Fruit fly (Drosophila melanogaster): ENCODE results near the gene CG17325.

The CG17325 gene

DNA sequence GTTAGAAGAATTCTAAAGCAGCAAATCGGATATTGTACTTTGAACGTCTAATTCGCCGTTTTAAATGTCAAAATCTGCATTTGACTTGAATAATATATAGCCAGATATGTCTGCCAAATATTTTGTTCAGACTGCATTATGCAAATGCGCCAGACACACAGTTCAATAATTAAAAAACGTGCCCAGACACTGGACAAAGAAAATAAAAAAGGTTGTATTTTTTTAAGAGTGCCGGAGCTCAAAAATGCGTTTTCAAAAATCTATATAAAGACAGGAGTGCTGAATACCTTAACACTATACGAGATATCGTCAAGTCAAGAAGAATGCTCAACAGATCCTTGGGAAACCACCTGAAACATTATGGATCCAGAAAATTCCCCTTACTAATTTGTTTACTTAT lies at the start of gene CG17325, which contains the start of gene CG42305:
Gene CG17325, plus strand, starts transcription at position 301 of the 400 bp plus-strand sequence.
Gene CG42305, plus strand, starts transcription at position 301 of the 400 bp plus-strand sequence.
- TF ChIP-seq GATAd (GFP tag; optimal IDR thresholded peaks at IDR 0.05) (no peak), h (GFP tag; optimal IDR thresholded peaks at IDR 0.05) (no peak), lola (GFP tag; optimal IDR thresholded peaks at IDR 0.05) (no peak), ey (GFP tag; optimal IDR thresholded peaks at IDR 0.05) (no peak), woc (GFP tag; optimal IDR thresholded peaks at IDR 0.05) (no peak), brk (GFP tag; optimal IDR thresholded peaks at IDR 0.05) (no peak), foxo (GFP tag; optimal IDR thresholded peaks at IDR 0.05) (no peak), tai (GFP tag; optimal IDR thresholded peaks at IDR 0.05) (no peak), Dfd (GFP tag; optimal IDR thresholded peaks at IDR 0.05) (no peak)

DNA sequence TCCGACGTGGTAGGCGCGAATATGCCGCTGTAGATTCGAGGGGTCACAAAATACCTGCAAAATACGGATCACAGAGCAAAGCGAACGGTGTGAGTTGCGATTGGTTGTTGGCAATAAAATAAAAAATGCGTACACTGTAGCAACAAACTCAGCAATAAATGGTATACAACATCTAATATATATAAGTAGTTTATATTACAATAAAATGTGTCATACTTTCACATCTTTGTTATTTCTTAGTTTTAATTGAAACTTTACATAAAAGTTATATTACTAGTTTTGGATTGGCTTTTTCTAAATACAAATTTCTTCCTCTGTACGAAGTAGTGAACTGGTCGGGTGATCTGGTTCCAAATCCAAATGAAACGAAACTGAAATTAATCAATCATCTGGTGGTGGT lies 46.7 kb upstream of the CG17325 start:
- TF ChIP-seq dl (GFP tag; optimal IDR thresholded peaks at IDR 0.05; ENCODE audit: insufficient read depth in 1 of 2, partially characterized antibody in 2 of 2): no peak
- TF ChIP-seq pan (optimal IDR thresholded peaks at IDR 0.05): no peak
- TF ChIP-seq foxo (GFP tag; optimal IDR thresholded peaks at IDR 0.05): no peak
- TF ChIP-seq Vsx2 (GFP tag; optimal IDR thresholded peaks at IDR 0.05; ENCODE audit: partially characterized antibody): no peak
- no peak for TF ChIP-seq ey (GFP tag; optimal IDR thresholded peaks at IDR 0.05)
- no peak for TF ChIP-seq dsf (GFP tag; optimal IDR thresholded peaks at IDR 0.05; ENCODE audit: borderline replicate concordance)
- TF ChIP-seq brk (GFP tag; optimal IDR thresholded peaks at IDR 0.05): no peak
- TF ChIP-seq Hr83 (GFP tag; optimal IDR thresholded peaks at IDR 0.05; ENCODE audit: poor library complexity, severe bottlenecking): no peak
- TF ChIP-seq jim (GFP tag; optimal IDR thresholded peaks at IDR 0.05): no peak
- no peak for TF ChIP-seq Dif (GFP tag; optimal IDR thresholded peaks at IDR 0.05; ENCODE audit: partially characterized antibody)
- TF ChIP-seq sage (GFP tag; optimal IDR thresholded peaks at IDR 0.05): no peak
- no peak for TF ChIP-seq Jra (GFP tag; optimal IDR thresholded peaks at IDR 0.05)
- TF ChIP-seq Dfd (GFP tag; optimal IDR thresholded peaks at IDR 0.05): no peak
- no peak for TF ChIP-seq HLH106 (tag; optimal IDR thresholded peaks at IDR 0.05)
- no peak for TF ChIP-seq dmrt93B (GFP tag; optimal IDR thresholded peaks at IDR 0.05)
- TF ChIP-seq GATAd (GFP tag; optimal IDR thresholded peaks at IDR 0.05): no peak
- no peak for TF ChIP-seq Abd-B (GFP tag; optimal IDR thresholded peaks at IDR 0.05)
- no peak for TF ChIP-seq Hr78 (GFP tag; optimal IDR thresholded peaks at IDR 0.05)
- no peak for TF ChIP-seq woc (GFP tag; optimal IDR thresholded peaks at IDR 0.05)
- no peak for TF ChIP-seq CG9705 (GFP tag; optimal IDR thresholded peaks at IDR 0.05)

DNA sequence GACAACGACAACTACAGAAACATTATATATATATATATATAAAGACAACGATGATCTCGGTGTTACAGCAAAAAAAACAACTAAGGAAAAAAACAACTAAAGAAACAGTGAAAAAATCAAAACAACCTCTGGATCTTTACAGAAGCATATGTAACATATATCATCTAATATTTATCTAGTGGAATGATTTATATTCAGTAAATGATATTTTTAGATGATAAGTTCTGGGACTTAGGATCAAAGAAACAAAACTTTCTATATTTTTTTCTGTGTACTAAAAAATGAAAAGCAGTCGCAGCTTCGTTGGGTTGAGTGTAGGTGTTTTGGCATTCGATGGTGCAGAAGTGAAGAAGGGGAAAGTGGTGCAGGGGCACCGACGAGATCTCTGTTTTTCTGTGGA lies 45.3 kb upstream of the CG17325 start:
- no peak for TF ChIP-seq woc (GFP tag; optimal IDR thresholded peaks at IDR 0.05)
- TF ChIP-seq rgr (GFP tag; optimal IDR thresholded peaks at IDR 0.05): no peak
- TF ChIP-seq jim (GFP tag; optimal IDR thresholded peaks at IDR 0.05): no peak
- no peak for TF ChIP-seq Hr83 (GFP tag; optimal IDR thresholded peaks at IDR 0.05; ENCODE audit: poor library complexity, severe bottlenecking)
- TF ChIP-seq sage (GFP tag; optimal IDR thresholded peaks at IDR 0.05): no peak
- no peak for TF ChIP-seq Vsx2 (GFP tag; optimal IDR thresholded peaks at IDR 0.05; ENCODE audit: partially characterized antibody)
- no peak for TF ChIP-seq N (GFP tag; optimal IDR thresholded peaks at IDR 0.05)
- no peak for TF ChIP-seq ey (GFP tag; optimal IDR thresholded peaks at IDR 0.05)

DNA sequence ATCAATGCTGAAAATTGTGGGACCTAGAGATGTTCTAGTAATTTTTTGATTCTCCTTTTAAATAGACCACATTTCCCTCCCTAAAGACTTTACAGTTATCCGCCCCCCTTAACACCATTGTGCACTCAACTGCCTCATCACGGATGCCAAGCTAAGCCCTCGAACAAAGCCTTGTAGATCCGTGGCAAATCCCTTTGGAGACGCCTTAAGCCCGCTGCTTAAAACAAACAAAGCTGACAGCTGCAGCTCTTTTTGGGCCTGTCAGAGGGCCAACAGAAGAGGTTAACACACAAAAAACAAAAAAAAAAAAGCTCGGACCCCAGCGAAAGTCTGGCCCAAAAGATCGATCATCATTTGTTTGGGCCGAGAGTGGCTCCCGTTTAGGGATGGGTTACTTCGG lies 44.6 kb upstream of the CG17325 start:
- TF ChIP-seq lola (GFP tag; optimal IDR thresholded peaks at IDR 0.05): no peak
- TF ChIP-seq pan (optimal IDR thresholded peaks at IDR 0.05): no peak
- TF ChIP-seq ey (GFP tag; optimal IDR thresholded peaks at IDR 0.05): no peak
- no peak for TF ChIP-seq h (GFP tag; optimal IDR thresholded peaks at IDR 0.05)
- no peak for TF ChIP-seq brk (GFP tag; optimal IDR thresholded peaks at IDR 0.05)
- TF ChIP-seq psq (GFP tag; optimal IDR thresholded peaks at IDR 0.05): no peak
- no peak for TF ChIP-seq Hr78 (GFP tag; optimal IDR thresholded peaks at IDR 0.05)

DNA sequence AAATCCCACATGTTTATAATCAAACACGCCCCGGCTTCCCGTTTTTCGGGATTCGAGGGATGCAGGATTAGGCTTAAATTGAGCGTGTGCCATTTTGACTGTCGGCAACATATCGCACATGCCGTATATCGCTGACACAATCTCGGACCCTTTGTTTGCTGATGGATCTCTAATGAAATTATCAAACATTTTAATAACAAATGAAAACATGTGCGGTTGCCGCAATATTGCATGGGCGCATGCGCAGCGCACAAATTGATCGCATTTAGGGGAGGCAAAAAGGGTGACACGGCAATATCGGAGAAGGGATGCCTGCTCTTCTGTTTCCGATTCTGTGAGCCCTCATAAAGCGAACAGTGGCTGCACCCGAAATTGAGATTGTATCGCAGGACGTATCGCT lies 37.2 kb upstream of the CG17325 start:
- TF ChIP-seq jim (GFP tag; optimal IDR thresholded peaks at IDR 0.05) (no peak), GATAd (GFP tag; optimal IDR thresholded peaks at IDR 0.05) (no peak), CG32264 (GFP tag; optimal IDR thresholded peaks at IDR 0.05) (no peak), br (GFP tag; optimal IDR thresholded peaks at IDR 0.05) (no peak), woc (GFP tag; optimal IDR thresholded peaks at IDR 0.05) (no peak), ey (GFP tag; optimal IDR thresholded peaks at IDR 0.05) (no peak), HLH106 (tag; optimal IDR thresholded peaks at IDR 0.05) (no peak), fru (GFP tag; optimal IDR thresholded peaks at IDR 0.05) (no peak), Hnf4 (GFP tag; optimal IDR thresholded peaks at IDR 0.05) (no peak), sv (GFP tag; optimal IDR thresholded peaks at IDR 0.05) (no peak), dsf (GFP tag; optimal IDR thresholded peaks at IDR 0.05; ENCODE audit: borderline replicate concordance) (no peak), CG9705 (GFP tag; optimal IDR thresholded peaks at IDR 0.05) (no peak), lola (GFP tag; optimal IDR thresholded peaks at IDR 0.05) (no peak), CrebA (GFP tag; optimal IDR thresholded peaks at IDR 0.05; ENCODE audit: borderline replicate concordance) (no peak), Mio (GFP tag; optimal IDR thresholded peaks at IDR 0.05) (no peak), brk (GFP tag; optimal IDR thresholded peaks at IDR 0.05) (no peak), rgr (GFP tag; optimal IDR thresholded peaks at IDR 0.05) (no peak), Hr78 (GFP tag; optimal IDR thresholded peaks at IDR 0.05) (no peak), tai (GFP tag; optimal IDR thresholded peaks at IDR 0.05) (no peak)

Measured in whole organism, wandering third instar larva.